Worm (Caenorhabditis elegans): ENCODE results near the gene dkc-1.

ce11 chrIII:10754379-10754778 is 6.2 kb downstream of the dkc-1 start:
- no peak for TF ChIP-seq hlh-8 (tag; optimal IDR thresholded peaks at IDR 0.05)
- TF ChIP-seq fkh-10 (GFP tag; optimal IDR thresholded peaks at IDR 0.05): no peak
- TF ChIP-seq pha-4 (tag; optimal IDR thresholded peaks at IDR 0.05): no peak
- no peak for TF ChIP-seq pros-1 (tag; optimal IDR thresholded peaks at IDR 0.05)
- TF ChIP-seq C08G9.2 (tag; optimal IDR thresholded peaks at IDR 0.05): no peak
- no peak for TF ChIP-seq dmd-4 (tag; optimal IDR thresholded peaks at IDR 0.05; ENCODE audit: borderline replicate concordance)
- TF ChIP-seq nfya-1 (tag; optimal IDR thresholded peaks at IDR 0.05): no peak
- no peak for TF ChIP-seq dve-1 (tag; optimal IDR thresholded peaks at IDR 0.05)
- TF ChIP-seq unc-86 (tag; optimal IDR thresholded peaks at IDR 0.05): no peak
- no peak for TF ChIP-seq elt-4 (tag; optimal IDR thresholded peaks at IDR 0.05)

All from whole organism, late embryonic.